Worm (Caenorhabditis elegans) whole organism, L4/young adult: ENCODE results near the gene vab-8.

Source experiments
- W03F9.2 ChIP-seq: fragments of 150-350 bp; optimal IDR thresholded peaks from 2 replicates; lab custom pipeline; 2014; ENCODE audit warnings: missing biosample characterization, missing genetic modification characterization
- dao-5 ChIP-seq: sonication (generic microtip); optimal IDR thresholded peaks from 2 replicates; lab custom pipeline; 2016; ENCODE audit warnings: missing genotype, missing genetic modification characterization, moderate library complexity, missing compliant biosample characterization
- him-1 ChIP-seq: sonication (generic microtip); optimal IDR thresholded peaks from 2 replicates; lab custom pipeline; 2016; ENCODE audit warnings: missing genotype, missing genetic modification reagents, missing genetic modification characterization, missing compliant biosample characterization

ce11 chrV:12194275-12194674 lies 18.9 kb upstream of the vab-8 start, which contains the start of gene ogdh-2:
- TF ChIP-seq W03F9.2 (tag; lab: Kevin White, UChicago), result no peak
- TF ChIP-seq him-1, result no peak
- no peak for TF ChIP-seq dao-5 (tag; lab: Kevin White, UChicago)
